Fruit fly (Drosophila melanogaster) whole organism, wandering third instar larva: ENCODE data around the gene upSET.

Experiments used
- Hr78 ChIP-seq: fragments of >200 bp; optimal IDR thresholded peaks from 2 replicates; lab custom pipeline; 2017; ENCODE audit warnings: missing biosample characterization, missing genetic modification characterization
- Hr83 ChIP-seq: fragments of 200-300 bp; sonication (Bioruptor generic); optimal IDR thresholded peaks from 2 replicates; lab custom pipeline; 2016; ENCODE audit warnings: missing biosample characterization, mild to moderate bottlenecking, missing genetic modification characterization, moderate library complexity; ENCODE audit not compliant: poor library complexity, severe bottlenecking
- Mio ChIP-seq: sonication (Bioruptor generic); optimal IDR thresholded peaks from 2 replicates; lab custom pipeline; 2016; ENCODE audit warnings: missing biosample characterization, missing genetic modification characterization
- dmrt93B ChIP-seq: fragments of 200-800 bp; sonication (Bioruptor generic); optimal IDR thresholded peaks from 2 replicates; lab custom pipeline; 2018; ENCODE audit warnings: missing biosample characterization, mild to moderate bottlenecking, missing genetic modification characterization
- foxo ChIP-seq, 2 experiments: fragments of 200-800 bp; sonication (Bioruptor generic); optimal IDR thresholded peaks; 2 replicates in 1 of 2; 3 replicates in 1 of 2; lab custom pipeline; 2016 to 2017; ENCODE audit warnings: missing biosample characterization in 2 of 2, missing genetic modification characterization in 2 of 2
- h ChIP-seq: fragments of 200-800 bp; sonication (Bioruptor generic); optimal IDR thresholded peaks from 3 replicates; lab custom pipeline; 2016; ENCODE audit warnings: missing biosample characterization, mild to moderate bottlenecking, missing genetic modification characterization
- pan ChIP-seq: fragments of >200 bp; optimal IDR thresholded peaks from 2 replicates; lab custom pipeline; 2017
- psq ChIP-seq: fragments of 200-800 bp; sonication (Bioruptor generic); optimal IDR thresholded peaks from 3 replicates; lab custom pipeline; 2017; ENCODE audit warnings: missing biosample characterization, mild to moderate bottlenecking, missing genetic modification characterization, moderate library complexity
- sage ChIP-seq: fragments of 200-800 bp; sonication (Bioruptor generic); optimal IDR thresholded peaks from 2 replicates; lab custom pipeline; 2016; ENCODE audit warnings: missing biosample characterization, mild to moderate bottlenecking, missing genetic modification characterization
- woc ChIP-seq: sonication (Bioruptor generic); optimal IDR thresholded peaks from 2 replicates; lab custom pipeline; 2016; ENCODE audit warnings: missing biosample characterization, mild to moderate bottlenecking, missing genetic modification characterization

- TF ChIP-seq Hr83 (peak; percentile 48), h (no peak), Hr78 (GFP tag; lab: Kevin White, UChicago) (no peak), dmrt93B (GFP tag; lab: Kevin White, UChicago) (no peak), psq (GFP tag; lab: Kevin White, UChicago) (no peak), pan (lab: Kevin White, UChicago) (no peak), sage (GFP tag; lab: Kevin White, UChicago) (no peak), woc (GFP tag; lab: Kevin White, UChicago) (no peak), foxo (GFP tag; optimal IDR thresholded peaks at IDR 0.05; lab: Kevin White, UChicago) (no peak), Mio (GFP tag; lab: Kevin White, UChicago) (no peak)
Observed at dm6 chr3L:14055815-14056516, 54.0 kb downstream of the upSET start.
